Worm (Caenorhabditis elegans) whole organism, late embryonic: ENCODE results near the gene ZC449.5.

Experiments
- ceh-18 ChIP-seq: sonication (generic microtip); optimal IDR thresholded peaks from 2 replicates; lab custom pipeline; 2016; ENCODE audit warnings: missing genetic modification characterization, missing compliant biosample characterization
- ceh-22 ChIP-seq: sonication (generic microtip); optimal IDR thresholded peaks from 2 replicates; lab custom pipeline; 2017; ENCODE audit warnings: missing biosample characterization, missing genetic modification characterization
- ceh-6 ChIP-seq: fragments of 200-800 bp; sonication (Bioruptor generic); optimal IDR thresholded peaks from 2 replicates; lab custom pipeline; 2018; ENCODE audit warnings: mild to moderate bottlenecking, missing genetic modification characterization, missing compliant biosample characterization
- dve-1 ChIP-seq: sonication (generic microtip); optimal IDR thresholded peaks from 2 replicates; lab custom pipeline; 2017; ENCODE audit warnings: antibody characterized with exemption, mild to moderate bottlenecking, missing genetic modification characterization, missing compliant biosample characterization
- gmeb-2 ChIP-seq: sonication (generic microtip); optimal IDR thresholded peaks from 2 replicates; lab custom pipeline; 2016; ENCODE audit warnings: missing genetic modification characterization, inconsistent platforms, missing compliant biosample characterization
- nfya-1 ChIP-seq: sonication (generic microtip); optimal IDR thresholded peaks from 2 replicates; lab custom pipeline; 2017; ENCODE audit warnings: missing genetic modification characterization, mild to moderate bottlenecking, missing compliant biosample characterization, antibody characterized with exemption, moderate library complexity
- pha-4 ChIP-seq: fragments of 150-350 bp; optimal IDR thresholded peaks from 2 replicates; lab custom pipeline; 2018; ENCODE audit warnings: missing biosample characterization, missing genetic modification reagents, missing genetic modification characterization
- pqm-1 ChIP-seq: sonication (generic microtip); optimal IDR thresholded peaks from 2 replicates; lab custom pipeline; 2016; ENCODE audit warnings: missing genetic modification characterization, missing compliant biosample characterization
- syd-9 ChIP-seq: sonication (generic microtip); optimal IDR thresholded peaks from 2 replicates; lab custom pipeline; 2016; ENCODE audit warnings: mild to moderate bottlenecking, missing genetic modification characterization, moderate library complexity, missing compliant biosample characterization
- unc-55 ChIP-seq: sonication (generic microtip); optimal IDR thresholded peaks from 2 replicates; lab custom pipeline; 2017; ENCODE audit warnings: missing biosample characterization, missing genetic modification reagents, missing genetic modification characterization

ce11 chrX:5040038-5040437 is 2.5 kb upstream of the ZC449.5 start:
- TF ChIP-seq gmeb-2 (no peak), pqm-1 (tag; lab: Kevin White, UChicago) (no peak), pha-4 (tag; lab: Kevin White, UChicago) (no peak), ceh-18 (tag; lab: Kevin White, UChicago) (no peak), ceh-6 (no peak), syd-9 (tag; lab: Kevin White, UChicago) (no peak), nfya-1 (tag; lab: Kevin White, UChicago) (no peak), unc-55 (GFP tag; lab: Kevin White, UChicago) (no peak), ceh-22 (tag; lab: Kevin White, UChicago) (no peak), dve-1 (tag; lab: Kevin White, UChicago) (no peak)
